Fruit fly (Drosophila melanogaster): ENCODE results near the gene eIF2A.
A peak's percentile ranks its signal among the peaks of the same experiment; 100 is the strongest.

Gene eIF2A

dm6 chr3L:21808003-21808530 is 16.5 kb upstream of the eIF2A start (continued):
- TF ChIP-seq vri (GFP tag; optimal IDR thresholded peaks at IDR 0.05) (peak; percentile 11), CG15336 (GFP tag; IDR thresholded peaks at IDR 0.05) (peak; percentile 83), CG10631 (GFP tag; optimal IDR thresholded peaks at IDR 0.05) (peak; percentile 70), OdsH (GFP tag; optimal IDR thresholded peaks at IDR 0.05) (peak; percentile 68), spab (GFP tag; optimal IDR thresholded peaks at IDR 0.05) (peak; percentile 62), Gug (GFP tag; IDR thresholded peaks at IDR 0.05) (peak; percentile 47; the same call in 1 of the 2 replicates), Blimp-1 (GFP tag; optimal IDR thresholded peaks at IDR 0.05) (peak; percentile 30), Hr4 (GFP tag; optimal IDR thresholded peaks at IDR 0.05) (peak; percentile 59)

- TF ChIP-seq Eip78C (GFP tag) (peak; percentile 8), salr (GFP tag; optimal IDR thresholded peaks at IDR 0.05) (no peak), spab (GFP tag; optimal IDR thresholded peaks at IDR 0.05) (peak; percentile 19), CG32006 (GFP tag; optimal IDR thresholded peaks at IDR 0.05) (peak; percentile 4), CG9139 (GFP tag; optimal IDR thresholded peaks at IDR 0.05) (peak; percentile 18), CG6163 (GFP tag; IDR thresholded peaks at IDR 0.05) (no peak), CG34406 (GFP tag; optimal IDR thresholded peaks at IDR 0.05) (peak; percentile 2), Ets96B (tag; optimal IDR thresholded peaks at IDR 0.05) (no peak), Gug (GFP tag; IDR thresholded peaks at IDR 0.05) (0 out of 2 replicates have a peak, but pooled peaks have one; percentile 0), ss (GFP tag; optimal IDR thresholded peaks at IDR 0.05) (peak; percentile 15 to 78), CG3919 (GFP tag; optimal IDR thresholded peaks at IDR 0.05) (peak; percentile 9), svp (GFP tag) (no peak)
Measured at dm6 chr3L:21808568-21808967, 16.0 kb upstream of the eIF2A start, which contains the start of gene eg. Gene eg, plus strand, starts transcription at chr3L:21808703.

DNA sequence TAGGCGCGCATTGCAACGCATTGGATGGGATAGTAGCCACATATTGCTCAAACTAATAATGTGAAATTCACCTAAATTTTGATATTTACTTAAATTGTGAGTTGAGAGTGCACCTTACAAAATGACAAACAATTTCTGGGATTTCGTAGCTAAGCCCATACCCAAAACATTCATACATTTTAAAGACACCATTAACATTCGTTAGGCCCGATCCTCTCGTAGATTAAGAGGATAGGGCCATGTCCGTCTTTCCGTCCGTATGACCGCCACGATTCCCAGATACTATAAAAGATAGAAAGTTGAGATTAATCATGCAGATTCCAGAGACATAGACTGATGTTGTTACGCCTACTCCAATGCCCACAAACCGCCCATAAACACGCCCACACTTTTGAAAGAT is 10.9 kb upstream of the eIF2A start, which contains the start of gene CG43895:
Gene CG43895, minus strand, starts transcription at position 101 of the 400 bp plus-strand sequence.
- TF ChIP-seq Ets96B (tag; optimal IDR thresholded peaks at IDR 0.05) = no peak
- no peak for TF ChIP-seq CG6163 (GFP tag; IDR thresholded peaks at IDR 0.05)
- no peak for TF ChIP-seq CG10631 (GFP tag; optimal IDR thresholded peaks at IDR 0.05)
- TF ChIP-seq Met (GFP tag; optimal IDR thresholded peaks at IDR 0.05) = no peak
- TF ChIP-seq Lpt (GFP tag; optimal IDR thresholded peaks at IDR 0.05) = no peak
- TF ChIP-seq Ets21C (GFP tag; optimal IDR thresholded peaks at IDR 0.05) = no peak
- no peak for TF ChIP-seq CG15336 (GFP tag; IDR thresholded peaks at IDR 0.05)
- no peak for TF ChIP-seq spab (GFP tag; optimal IDR thresholded peaks at IDR 0.05)
- no peak for TF ChIP-seq CG11762 (GFP tag; optimal IDR thresholded peaks at IDR 0.05; ENCODE audit: insufficient read depth)

- TF ChIP-seq CG6808 (GFP tag; optimal IDR thresholded peaks at IDR 0.05) = no peak
- peak in 1 of 2 experiments; percentile 64 for TF ChIP-seq ss (GFP tag; optimal IDR thresholded peaks at IDR 0.05)
Measured at dm6 chr3L:21818701-21819100, 5.8 kb upstream of the eIF2A start.

dm6 chr3L:21819497-21819896 is 5.0 kb upstream of the eIF2A start:
- TF ChIP-seq CG11762 (GFP tag; optimal IDR thresholded peaks at IDR 0.05; ENCODE audit: insufficient read depth) = no peak
- no peak for TF ChIP-seq Eip75B (GFP tag; optimal IDR thresholded peaks at IDR 0.05)
- no peak for TF ChIP-seq CG10669 (GFP tag; optimal IDR thresholded peaks at IDR 0.05)
- TF ChIP-seq Hr38 (GFP tag; optimal IDR thresholded peaks at IDR 0.05) = no peak
- no peak for TF ChIP-seq CG6808 (GFP tag; optimal IDR thresholded peaks at IDR 0.05)
- no peak for TF ChIP-seq Met (GFP tag; optimal IDR thresholded peaks at IDR 0.05)
- no peak for TF ChIP-seq vri (GFP tag; optimal IDR thresholded peaks at IDR 0.05)
- TF ChIP-seq Sox15 (GFP tag; optimal IDR thresholded peaks at IDR 0.05) = no peak
- TF ChIP-seq Blimp-1 (GFP tag; optimal IDR thresholded peaks at IDR 0.05) = no peak
- no peak for TF ChIP-seq CG6276 (GFP tag; optimal IDR thresholded peaks at IDR 0.05)
- TF ChIP-seq spab (GFP tag; optimal IDR thresholded peaks at IDR 0.05) = no peak
- no peak for TF ChIP-seq CG31627 (GFP tag; optimal IDR thresholded peaks at IDR 0.05)
- TF ChIP-seq CG32006 (GFP tag; optimal IDR thresholded peaks at IDR 0.05) = no peak
- no peak for TF ChIP-seq CG6854 (GFP tag; optimal IDR thresholded peaks at IDR 0.05)
- no peak for TF ChIP-seq net (GFP tag; optimal IDR thresholded peaks at IDR 0.05)
- no peak for TF ChIP-seq lz (GFP tag; optimal IDR thresholded peaks at IDR 0.05)

Measured in whole organism, prepupa.